Worm (Caenorhabditis elegans) whole organism, L4/young adult: ENCODE results near the gene glr-7.

ENCODE experiments used
- W03F9.2 ChIP-seq: fragments of 150-350 bp; optimal IDR thresholded peaks from 2 replicates; lab custom pipeline; 2014; ENCODE audit warnings: missing biosample characterization, missing genetic modification characterization
- him-1 ChIP-seq: sonication (generic microtip); optimal IDR thresholded peaks from 2 replicates; lab custom pipeline; 2016; ENCODE audit warnings: missing genotype, missing genetic modification reagents, missing genetic modification characterization, missing compliant biosample characterization

DNA sequence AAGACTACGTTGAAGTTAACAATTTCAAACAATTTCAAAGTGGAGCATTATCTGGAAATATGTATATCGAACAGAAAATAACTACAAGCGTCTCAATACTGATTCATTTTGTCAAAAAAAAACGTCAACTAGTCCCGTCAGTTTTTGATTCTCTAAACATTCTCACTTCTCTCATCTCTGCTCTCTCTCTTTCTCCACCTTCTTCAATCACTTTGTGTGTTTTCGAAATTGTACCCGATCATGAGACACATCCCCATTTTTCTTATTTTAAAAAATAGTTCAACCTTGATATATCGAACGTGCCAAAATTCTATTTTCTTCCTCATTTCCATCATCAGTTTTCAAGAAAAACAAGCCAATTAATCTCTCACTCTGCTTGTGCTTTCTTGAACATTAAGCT, 38.9 kb downstream of the glr-7 start:
- no peak for TF ChIP-seq W03F9.2 (tag; lab: Kevin White, UChicago)
- TF ChIP-seq him-1 (tag; lab: Kevin White, UChicago): no peak
